Worm (Caenorhabditis elegans): ENCODE results near the gene F37C12.21.

F37C12.21 gene

ce11 chrIII:7188300-7189052 is at the start of gene F37C12.21, which contains the start of gene F37C12.10:
Gene F37C12.21 (plus strand): TSS chrIII:7188357.
Gene F37C12.10 (minus strand): TSS chrIII:7188384.
- TF ChIP-seq unc-62 (GFP tag; optimal IDR thresholded peaks at IDR 0.05): no peak

DNA sequence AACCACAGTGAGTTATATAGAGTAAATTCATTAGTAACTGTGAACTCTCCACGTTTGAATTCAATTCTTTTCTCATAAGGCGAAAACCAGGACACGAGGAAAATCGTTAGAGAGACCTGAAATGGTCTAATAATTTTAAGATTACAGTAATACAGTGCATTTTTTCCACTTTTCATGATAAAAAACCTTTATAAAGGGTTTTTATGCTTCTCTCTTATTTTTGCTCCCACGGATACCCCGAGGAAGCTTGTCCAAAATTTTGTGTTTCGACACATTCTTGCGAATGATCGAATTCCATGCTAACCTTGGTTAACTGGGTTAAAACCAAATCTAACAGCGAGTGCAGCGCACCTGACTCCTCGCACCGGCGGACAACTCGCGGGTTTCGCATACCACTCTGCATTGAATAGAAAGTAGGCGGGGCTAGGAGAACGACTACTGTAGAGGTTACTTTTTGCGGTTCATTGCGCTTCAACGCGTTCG is 47.9 kb upstream of the F37C12.21 start:
- no peak for TF ChIP-seq unc-62 (GFP tag; optimal IDR thresholded peaks at IDR 0.05)

DNA sequence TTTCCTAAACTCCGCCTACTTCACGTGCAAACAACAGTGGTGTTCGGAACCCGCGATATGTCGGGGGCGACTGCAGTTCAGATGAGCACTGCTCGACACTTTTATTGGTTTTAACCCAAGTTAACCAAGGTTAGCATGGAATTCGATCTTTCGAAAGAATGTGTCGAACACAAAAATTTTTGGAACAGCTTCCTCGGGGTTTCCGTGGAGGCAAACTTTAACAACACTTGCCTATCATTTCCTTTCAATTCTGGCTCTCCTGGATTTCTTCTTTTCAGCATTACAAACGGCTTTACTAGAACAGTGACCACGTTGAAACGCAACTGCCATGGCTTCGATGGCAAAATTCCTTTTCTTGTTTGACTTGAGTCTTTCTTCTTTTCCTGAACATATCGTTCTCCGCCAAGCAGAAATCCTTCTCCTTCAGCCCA is 46.9 kb upstream of the F37C12.21 start:
- no peak for TF ChIP-seq unc-62 (GFP tag; optimal IDR thresholded peaks at IDR 0.05)

- no peak for TF ChIP-seq unc-62 (GFP tag; optimal IDR thresholded peaks at IDR 0.05)
These were observed 46.0 kb upstream of the F37C12.21 start for ce11 chrIII:7142172-7142601.

DNA sequence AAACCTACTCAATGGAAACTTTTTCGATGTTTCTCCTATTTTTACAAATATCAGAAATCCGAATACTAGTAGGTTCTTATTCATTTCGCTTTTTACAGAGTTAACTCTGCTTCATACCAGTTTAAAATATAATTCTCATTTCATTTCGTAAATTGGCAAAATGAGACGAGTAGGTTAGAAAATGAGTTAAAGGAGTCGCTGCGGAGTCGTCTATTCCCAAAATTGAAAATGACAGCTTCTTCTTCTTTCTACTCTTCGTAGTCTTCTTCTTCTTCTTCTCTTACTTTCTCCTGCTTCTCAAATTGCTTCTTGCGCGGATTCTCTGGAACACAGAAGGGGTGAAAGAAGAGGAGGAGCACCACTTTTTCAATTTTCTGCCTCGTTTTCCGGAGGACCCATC is 43.4 kb upstream of the F37C12.21 start, which contains the start of gene glr-2:
glr-2 (minus strand) TSS at position 211 of the 400 bp plus-strand sequence.
- TF ChIP-seq unc-62 (GFP tag; optimal IDR thresholded peaks at IDR 0.05): no peak

ce11 chrIII:7146341-7146740 is 41.8 kb upstream of the F37C12.21 start:
- TF ChIP-seq unc-62 (GFP tag; optimal IDR thresholded peaks at IDR 0.05): no peak

ce11 chrIII:7148191-7148590 is 40.0 kb upstream of the F37C12.21 start:
- no peak for TF ChIP-seq unc-62 (GFP tag; optimal IDR thresholded peaks at IDR 0.05)

DNA sequence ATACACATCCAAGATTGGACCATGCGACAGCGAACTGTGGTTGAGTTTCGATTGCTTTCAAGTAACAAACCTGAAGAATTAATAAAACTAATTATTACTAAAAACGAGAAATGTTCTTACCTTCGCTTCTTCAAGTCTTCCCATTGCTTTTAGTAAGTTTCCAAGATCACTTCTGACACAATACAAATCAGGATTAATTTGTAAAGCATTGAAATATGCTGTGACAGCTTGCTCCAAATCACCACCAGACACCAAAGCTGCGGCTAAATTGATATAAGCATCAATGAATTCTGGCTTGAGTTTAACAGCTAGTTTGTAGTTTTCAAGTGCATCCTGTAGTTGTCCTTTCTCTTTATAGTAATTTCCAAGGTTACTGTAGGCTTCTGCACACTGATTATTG is 38.0 kb upstream of the F37C12.21 start:
- no peak for TF ChIP-seq unc-62 (GFP tag; optimal IDR thresholded peaks at IDR 0.05)

- TF ChIP-seq unc-62 (GFP tag; optimal IDR thresholded peaks at IDR 0.05): no peak
These were observed 35.6 kb upstream of the F37C12.21 start for ce11 chrIII:7152569-7152968.

DNA sequence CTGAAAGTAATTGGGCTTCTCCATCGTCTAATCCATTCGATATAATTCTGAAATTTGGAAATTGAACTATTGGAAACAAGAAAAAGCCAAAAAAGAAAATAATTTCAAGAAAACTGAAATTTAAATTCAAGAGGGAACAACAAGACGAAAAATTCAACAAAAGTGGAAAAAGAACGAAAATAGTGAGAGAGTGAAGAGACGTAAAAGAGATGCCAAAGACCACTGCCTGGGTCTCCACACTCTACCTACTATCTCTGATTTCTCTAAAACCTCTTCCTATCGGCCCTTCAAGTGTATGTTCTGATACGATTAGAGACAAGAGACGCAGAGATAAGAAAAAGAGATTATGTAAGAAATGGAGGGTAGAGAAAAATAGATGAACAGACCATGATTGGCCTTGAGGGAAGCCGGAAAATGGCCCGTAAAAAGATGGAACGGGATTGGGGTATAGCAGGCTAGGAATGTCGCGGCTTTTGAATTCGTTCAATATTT is 34.4 kb upstream of the F37C12.21 start, which contains the start of gene ogt-1:
ogt-1 (minus strand) TSS at position 51 of the 492 bp plus-strand sequence.
- TF ChIP-seq unc-62 (GFP tag; optimal IDR thresholded peaks at IDR 0.05): no peak

- TF ChIP-seq unc-62 (GFP tag; optimal IDR thresholded peaks at IDR 0.05): no peak
These were observed 33.6 kb upstream of the F37C12.21 start for ce11 chrIII:7154526-7154925.

- TF ChIP-seq unc-62 (GFP tag; optimal IDR thresholded peaks at IDR 0.05): no peak
These were observed 32.5 kb upstream of the F37C12.21 start for ce11 chrIII:7155631-7156030.

ce11 chrIII:7158709-7159108 is 29.4 kb upstream of the F37C12.21 start, which contains the start of gene nuo-4:
Gene nuo-4 (minus strand): TSS chrIII:7158809.
- TF ChIP-seq unc-62 (GFP tag; optimal IDR thresholded peaks at IDR 0.05): no peak

ce11 chrIII:7159246-7159645 is 28.9 kb upstream of the F37C12.21 start:
- no peak for TF ChIP-seq unc-62 (GFP tag; optimal IDR thresholded peaks at IDR 0.05)

ce11 chrIII:7161055-7161454 is 27.1 kb upstream of the F37C12.21 start, which contains the start of gene rnp-7:
Gene rnp-7 (minus strand): TSS chrIII:7161155.
- TF ChIP-seq unc-62 (GFP tag; optimal IDR thresholded peaks at IDR 0.05): no peak

DNA sequence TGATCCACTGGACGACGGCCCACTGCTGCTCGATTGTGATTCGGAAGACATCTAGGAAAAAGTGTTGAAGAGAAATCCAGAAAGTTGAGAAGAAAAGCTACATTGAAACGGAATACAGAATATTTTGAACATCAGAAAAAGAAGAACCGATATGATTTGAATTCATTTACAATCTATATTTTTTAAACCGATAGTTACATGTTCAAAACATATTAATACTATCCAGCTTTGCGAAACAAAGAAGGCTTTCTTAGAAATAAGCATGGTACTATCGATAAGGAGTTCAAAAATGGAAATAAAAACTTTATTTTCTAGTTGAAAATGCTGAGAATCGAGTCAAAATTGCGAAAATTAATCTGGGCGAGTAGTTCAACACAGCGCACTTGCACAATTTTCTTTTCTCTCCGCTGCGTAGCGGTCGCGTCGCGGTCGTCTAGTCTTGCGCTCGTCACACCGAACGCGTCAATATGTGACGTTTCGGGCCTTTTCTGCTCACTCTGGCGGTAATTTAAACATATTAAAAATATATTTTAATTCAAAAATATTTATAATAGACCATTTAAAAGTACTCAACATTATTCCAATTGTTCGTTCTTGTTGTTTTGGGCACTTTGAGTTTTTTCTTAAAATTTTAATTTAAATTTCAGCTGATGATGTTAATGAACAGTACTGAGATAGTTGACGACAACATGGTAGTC is 25.9 kb upstream of the F37C12.21 start, which contains the start of the genes syf-2 and K04G7.1:
syf-2 (minus strand) TSS at position 51 of the 698 bp plus-strand sequence.
K04G7.1 (plus strand) TSS at position 648 of the 698 bp plus-strand sequence.
- TF ChIP-seq unc-62 (GFP tag; optimal IDR thresholded peaks at IDR 0.05): no peak
